Fruit fly (Drosophila melanogaster) whole organism, wandering third instar larva: ENCODE measurements around the gene Rpt5.

ENCODE experiments used
- Myc ChIP-seq: fragments of >200 bp; optimal IDR thresholded peaks from 2 replicates; lab custom pipeline; 2017
- h ChIP-seq: fragments of 200-800 bp; sonication (Bioruptor generic); optimal IDR thresholded peaks from 3 replicates; lab custom pipeline; 2016; ENCODE audit warnings: missing biosample characterization, mild to moderate bottlenecking, missing genetic modification characterization
- pan ChIP-seq: fragments of >200 bp; optimal IDR thresholded peaks from 2 replicates; lab custom pipeline; 2017

dm6 chr3R:23767417-23767853, 14.8 kb downstream of the Rpt5 start, which contains the start of the genes CG10214 and CG10375:
- TF ChIP-seq h (GFP tag; lab: Kevin White, UChicago) (peak; percentile 82), Myc (lab: Kevin White, UChicago) (peak; percentile 62), pan (lab: Kevin White, UChicago) (no peak)
